Worm (Caenorhabditis elegans) whole organism, L4 larva: ENCODE measurements around the gene F23A7.3.

Source experiments
- D1046.2 ChIP-seq: fragments of 200-800 bp; sonication (Bioruptor generic); IDR thresholded peaks from 2 replicates; pipeline ENCODE4 v1.3.6; 2022; ENCODE audit warnings: missing genetic modification characterization, missing compliant biosample characterization
- F26F4.8 ChIP-seq: fragments of 200-800 bp; sonication (Bioruptor generic); conservative IDR thresholded peaks from 2 replicates; pipeline ENCODE4 v1.3.6; 2022; ENCODE audit warnings: missing genetic modification characterization, missing compliant biosample characterization
- F44E2.7 ChIP-seq: fragments of 200-800 bp; sonication (Bioruptor generic); IDR thresholded peaks from 2 replicates; pipeline ENCODE4 v2.1.2; 2022; ENCODE audit warnings: missing genetic modification characterization, missing compliant biosample characterization
- Y105C5A.15 ChIP-seq: fragments of 200-800 bp; sonication (Bioruptor generic); IDR thresholded peaks from 2 replicates; pipeline ENCODE4 v1.3.6; 2022; ENCODE audit warnings: missing genetic modification characterization, missing compliant biosample characterization
- ZK337.2 ChIP-seq: fragments of 200-800 bp; sonication (Bioruptor generic); IDR thresholded peaks from 2 replicates; pipeline ENCODE4 v1.3.6; 2022; ENCODE audit warnings: missing genetic modification reagents, missing genetic modification characterization, missing compliant biosample characterization
- aha-1 ChIP-seq: fragments of 150-350 bp; peaks from one replicate; lab custom pipeline; 2014; ENCODE audit warnings: missing biosample characterization, missing genetic modification characterization
- ama-1 ChIP-seq: fragments of 150-350 bp; optimal IDR thresholded peaks from 2 replicates; lab custom pipeline; 2014; ENCODE audit warnings: inconsistent platforms, mixed read lengths
- attf-4 ChIP-seq: sonication (generic microtip); optimal IDR thresholded peaks from 3 replicates; lab custom pipeline; 2017; ENCODE audit warnings: missing biosample characterization, missing genetic modification characterization
- ceh-28 ChIP-seq: fragments of 150-350 bp; optimal IDR thresholded peaks from 2 replicates; lab custom pipeline; 2014; ENCODE audit warnings: missing biosample characterization, missing genetic modification reagents, missing genetic modification characterization
- ceh-32 ChIP-seq: sonication (generic microtip); optimal IDR thresholded peaks from 2 replicates; lab custom pipeline; 2016; ENCODE audit warnings: mild to moderate bottlenecking, missing genetic modification characterization, missing compliant biosample characterization; ENCODE audit not compliant: poor library complexity
- ceh-62 ChIP-seq: sonication (generic microtip); optimal IDR thresholded peaks from 2 replicates; lab custom pipeline; 2017; ENCODE audit warnings: missing biosample characterization, missing genetic modification characterization
- ces-1 ChIP-seq: fragments of 150-350 bp; sonication (generic microtip); optimal IDR thresholded peaks from 4 replicates; lab custom pipeline; 2014; ENCODE audit warnings: missing biosample characterization, missing genetic modification reagents, missing genetic modification characterization
- cey-2 ChIP-seq: sonication (generic microtip); optimal IDR thresholded peaks from 3 replicates; lab custom pipeline; 2017; ENCODE audit warnings: missing genetic modification characterization, mild to moderate bottlenecking, missing compliant biosample characterization, antibody characterized with exemption, borderline replicate concordance; ENCODE audit not compliant: insufficient read depth
- ctbp-1 ChIP-seq: fragments of 200-800 bp; sonication (Bioruptor generic); IDR thresholded peaks from 2 replicates; pipeline ENCODE4 v1.3.6; 2022; ENCODE audit warnings: missing genetic modification reagents, missing genetic modification characterization, missing compliant biosample characterization
- dmd-6 ChIP-seq: fragments of 200-800 bp; sonication (Bioruptor generic); IDR thresholded peaks from 2 replicates; pipeline ENCODE4 v1.3.6; 2022; ENCODE audit warnings: missing genetic modification reagents, missing genetic modification characterization, missing compliant biosample characterization
- dmd-8 ChIP-seq: fragments of 200-800 bp; sonication (Bioruptor generic); IDR thresholded peaks from 2 replicates; pipeline ENCODE4 v1.3.6; 2022; ENCODE audit warnings: missing genetic modification characterization, missing compliant biosample characterization
- hif-1 ChIP-seq, 2 experiments: sonication (generic microtip); optimal IDR thresholded peaks; 2 replicates each; lab custom pipeline; 2016 to 2017; ENCODE audit warnings: missing compliant biosample characterization in 2 of 2, missing genetic modification characterization in 2 of 2, missing genetic modification reagents in 2 of 2, missing genotype in 2 of 2, mild to moderate bottlenecking in 1 of 2
- hmg-1.1 ChIP-seq: fragments of 200-800 bp; sonication (Bioruptor generic); IDR thresholded peaks from 2 replicates; pipeline ENCODE4 v1.3.6; 2022; ENCODE audit warnings: missing genetic modification reagents, missing genetic modification characterization, missing compliant biosample characterization
- jun-1 ChIP-seq: fragments of 150-350 bp; optimal IDR thresholded peaks from 2 replicates; lab custom pipeline; 2014; ENCODE audit warnings: missing biosample characterization, missing genetic modification reagents, missing genetic modification characterization
- lim-7 ChIP-seq: fragments of 200-800 bp; sonication (Bioruptor generic); IDR thresholded peaks from 2 replicates; pipeline ENCODE4 v1.3.6; 2022; ENCODE audit warnings: missing genetic modification characterization, missing compliant biosample characterization
- lin-1 ChIP-seq: fragments of 200-800 bp; sonication (Bioruptor generic); IDR thresholded peaks from 2 replicates; pipeline ENCODE4 v1.3.6; 2022; ENCODE audit warnings: missing genetic modification reagents, missing genetic modification characterization, missing compliant biosample characterization
- lin-39 ChIP-seq: fragments of 150-350 bp; optimal IDR thresholded peaks from 2 replicates; lab custom pipeline; 2014; ENCODE audit warnings: missing biosample characterization, missing genetic modification reagents, missing genetic modification characterization
- madf-5 ChIP-seq, 2 experiments: fragments of 200-800 bp; sonication (Bioruptor generic); IDR thresholded peaks; 2 replicates each; pipeline ENCODE4 v1.3.6; 2022; ENCODE audit warnings: missing compliant biosample characterization in 2 of 2, missing genetic modification characterization in 2 of 2
- madf-9 ChIP-seq: fragments of 200-800 bp; sonication (Bioruptor generic); conservative IDR thresholded peaks from 2 replicates; pipeline ENCODE4 v1.3.6; 2022; ENCODE audit warnings: missing genetic modification reagents, missing genetic modification characterization, missing compliant biosample characterization
- mdt-29 ChIP-seq: fragments of 200-800 bp; sonication (Bioruptor generic); IDR thresholded peaks from 2 replicates; pipeline ENCODE4 v1.3.6; 2022; ENCODE audit warnings: missing genetic modification reagents, missing genetic modification characterization, missing compliant biosample characterization
- mep-1 ChIP-seq: fragments of 150-350 bp; sonication (generic microtip); optimal IDR thresholded peaks from 3 replicates; lab custom pipeline; 2014; ENCODE audit warnings: missing biosample characterization, missing genetic modification characterization
- mxl-3 ChIP-seq: fragments of 200-800 bp; sonication (Bioruptor generic); optimal IDR thresholded peaks from 2 replicates; lab custom pipeline; 2018; ENCODE audit warnings: mild to moderate bottlenecking, missing genetic modification characterization, missing compliant biosample characterization
- nhr-10 ChIP-seq: fragments of 150-350 bp; optimal IDR thresholded peaks from 2 replicates; lab custom pipeline; 2014; ENCODE audit warnings: missing biosample characterization, missing genetic modification characterization
- nhr-102 ChIP-seq: sonication (generic microtip); optimal IDR thresholded peaks from 2 replicates; lab custom pipeline; 2016; ENCODE audit warnings: mild to moderate bottlenecking, missing genetic modification characterization, moderate library complexity, missing compliant biosample characterization
- nhr-111 ChIP-seq: fragments of 200-800 bp; sonication (Bioruptor generic); optimal IDR thresholded peaks from 2 replicates; lab custom pipeline; 2018; ENCODE audit warnings: mild to moderate bottlenecking, missing genetic modification characterization, missing compliant biosample characterization
- nhr-25 ChIP-seq: sonication (generic microtip); optimal IDR thresholded peaks from 2 replicates; lab custom pipeline; 2017; ENCODE audit warnings: missing genetic modification characterization, mild to moderate bottlenecking, missing compliant biosample characterization, antibody characterized with exemption, moderate library complexity, borderline replicate concordance; ENCODE audit not compliant: insufficient read depth
- nhr-41 ChIP-seq: fragments of 200-800 bp; sonication (Bioruptor generic); IDR thresholded peaks from 2 replicates; pipeline ENCODE4 v1.3.6; 2022; ENCODE audit warnings: missing genetic modification reagents, missing genetic modification characterization, missing compliant biosample characterization
- nhr-42 ChIP-seq: fragments of 200-800 bp; sonication (Bioruptor generic); IDR thresholded peaks from 2 replicates; pipeline ENCODE4 v1.3.6; 2022; ENCODE audit warnings: missing genetic modification characterization, missing compliant biosample characterization
- nhr-76 ChIP-seq: fragments of 150-350 bp; optimal IDR thresholded peaks from 2 replicates; lab custom pipeline; 2014; ENCODE audit warnings: missing biosample characterization, missing genetic modification characterization
- pha-4 ChIP-seq, 2 experiments: fragments of 150-350 bp in 1 of 2; fragments of 200-800 bp in 1 of 2; sonication (Bioruptor generic) in 1 of 2; IDR thresholded peaks in 1 of 2; optimal IDR thresholded peaks in 1 of 2; 2 replicates each; pipeline versions ENCODE4 v1.3.6 to Lab custom; 2014 to 2022; ENCODE audit warnings: missing genetic modification characterization in 2 of 2, missing genetic modification reagents in 2 of 2, missing biosample characterization in 1 of 2, missing compliant biosample characterization in 1 of 2
- php-3 ChIP-seq: fragments of 200-800 bp; sonication (Bioruptor generic); IDR thresholded peaks from 2 replicates; pipeline ENCODE4 v1.3.6; 2022; ENCODE audit warnings: missing genetic modification reagents, missing genetic modification characterization, missing compliant biosample characterization
- rbr-2 ChIP-seq: sonication (generic microtip); optimal IDR thresholded peaks from 2 replicates; lab custom pipeline; 2016; ENCODE audit warnings: missing genotype, missing genetic modification characterization, missing compliant biosample characterization
- sdz-12 ChIP-seq: fragments of 200-800 bp; sonication (Bioruptor generic); optimal IDR thresholded peaks from 2 replicates; lab custom pipeline; 2018; ENCODE audit warnings: mild to moderate bottlenecking, missing genetic modification characterization, missing compliant biosample characterization
- spr-3 ChIP-seq: fragments of 200-800 bp; sonication (Bioruptor generic); optimal IDR thresholded peaks from 2 replicates; lab custom pipeline; 2018; ENCODE audit warnings: mild to moderate bottlenecking, missing genetic modification characterization, missing compliant biosample characterization
- tra-1 ChIP-seq: fragments of 200-800 bp; sonication (Bioruptor generic); IDR thresholded peaks from 2 replicates; pipeline ENCODE4 v1.3.6; 2022; ENCODE audit warnings: missing genetic modification reagents, missing genetic modification characterization, missing compliant biosample characterization
- unc-39 ChIP-seq: sonication (generic microtip); optimal IDR thresholded peaks from 2 replicates; lab custom pipeline; 2017; ENCODE audit warnings: missing biosample characterization, missing genetic modification characterization
- unc-62 ChIP-seq, 3 experiments: fragments of 150-350 bp in 1 of 3; sonication (generic microtip); optimal IDR thresholded peaks in 2 of 3; peaks in 1 of 3; 1 replicate in 1 of 3; 2 replicates in 2 of 3; lab custom pipeline; 2014 to 2017; ENCODE audit warnings: missing biosample characterization in 3 of 3, missing genetic modification characterization in 3 of 3, missing genetic modification reagents in 3 of 3, missing genotype in 1 of 3
- vab-7 ChIP-seq: fragments of 200-800 bp; sonication (Bioruptor generic); IDR thresholded peaks from 2 replicates; pipeline ENCODE4 v1.3.6; 2022; ENCODE audit warnings: missing genetic modification reagents, missing genetic modification characterization, missing compliant biosample characterization
- zag-1 ChIP-seq: fragments of 150-350 bp; optimal IDR thresholded peaks from 2 replicates; lab custom pipeline; 2014; ENCODE audit warnings: missing biosample characterization, missing genetic modification characterization
- zfp-3 ChIP-seq: fragments of 200-800 bp; sonication (Bioruptor generic); conservative IDR thresholded peaks from 2 replicates; pipeline ENCODE4 v1.3.6; 2022; ENCODE audit warnings: missing genetic modification reagents, missing genetic modification characterization, missing compliant biosample characterization

Gene F23A7.3

ce11 chrX:16208667-16209066 lies 11.1 kb upstream of the F23A7.3 start (continued):
- peak; percentile 41; the same call in 1 of the 2 replicates for TF ChIP-seq nhr-41 (GFP tag; lab: Robert Waterston, UW)
- no peak for TF ChIP-seq mxl-3 (GFP tag; lab: Kevin White, UChicago)
- TF ChIP-seq, all 104 proteins: peak for 10

ce11 chrX:16209122-16209521 lies 10.7 kb upstream of the F23A7.3 start:
- TF ChIP-seq nhr-41 (GFP tag; lab: Robert Waterston, UW) (0 out of 2 replicates have a peak, but pooled peaks have one; percentile 9), unc-62 (GFP tag; optimal IDR thresholded peaks at IDR 0.05 in 1 of 2; lab: Kevin White, UChicago) (peak in 1 of 2 experiments; percentile 27), unc-62 (tag; optimal IDR thresholded peaks at IDR 0.05; lab: Kevin White, UChicago) (no peak), lim-7 (GFP tag; lab: Robert Waterston, UW) (peak; percentile 55), nhr-10 (tag; lab: Kevin White, UChicago) (no peak), ceh-62 (no peak)

- no peak for TF ChIP-seq lin-39 (tag; lab: Kevin White, UChicago)
- peak; percentile 8 for TF ChIP-seq nhr-25 (tag; lab: Kevin White, UChicago)
- TF ChIP-seq attf-4 (tag; lab: Kevin White, UChicago) = peak; percentile 17
- TF ChIP-seq cey-2 (tag; lab: Kevin White, UChicago) = peak; percentile 47
- peak; percentile 96 for TF ChIP-seq ctbp-1 (GFP tag; lab: Robert Waterston, UW)
- TF ChIP-seq mdt-29 (GFP tag; lab: Robert Waterston, UW) = peak; percentile 78
- TF ChIP-seq vab-7 = peak; percentile 97
- peak; percentile 89 for TF ChIP-seq dmd-6 (GFP tag; lab: Robert Waterston, UW)
- peak; percentile 90 for TF ChIP-seq lin-1
- no peak for TF ChIP-seq nhr-76
- peak; percentile 45 for TF ChIP-seq sdz-12 (GFP tag; lab: Kevin White, UChicago)
- peak; percentile 95 for TF ChIP-seq nhr-102 (tag; lab: Kevin White, UChicago)
- TF ChIP-seq hmg-1.1 (GFP tag; lab: Robert Waterston, UW) = peak; percentile 99
- TF ChIP-seq madf-5 (GFP tag; IDR thresholded peaks at IDR 0.05; lab: Robert Waterston, UW) = peak; percentile 86 to 94
- TF ChIP-seq zfp-3 = peak; percentile 85
- TF ChIP-seq pha-4 (GFP tag; IDR thresholded peaks at IDR 0.05; lab: Robert Waterston, UW) = peak; percentile 98
- no peak for TF ChIP-seq pha-4 (tag; optimal IDR thresholded peaks at IDR 0.05; lab: Kevin White, UChicago)
- peak; percentile 97 for TF ChIP-seq dmd-8 (GFP tag; lab: Robert Waterston, UW)
- peak in 1 of 2 experiments; percentile 48 for TF ChIP-seq hif-1 (tag; optimal IDR thresholded peaks at IDR 0.05; lab: Kevin White, UChicago)
- TF ChIP-seq ama-1 (lab: Kevin White, UChicago) = no peak
- peak; percentile 91 for TF ChIP-seq madf-9 (GFP tag; lab: Robert Waterston, UW)
- TF ChIP-seq php-3 = peak; percentile 79
- peak; percentile 94 for TF ChIP-seq nhr-42 (GFP tag; lab: Robert Waterston, UW)
- TF ChIP-seq jun-1 (tag; lab: Kevin White, UChicago) = peak; percentile 67
- peak; percentile 90 for TF ChIP-seq ZK337.2
- peak; percentile 66 for TF ChIP-seq nhr-111 (GFP tag; lab: Kevin White, UChicago)
- TF ChIP-seq rbr-2 (tag; lab: Kevin White, UChicago) = peak; percentile 92
- peak; percentile 30 for TF ChIP-seq zag-1 (tag; lab: Kevin White, UChicago)
- TF ChIP-seq F44E2.7 = peak; percentile 91
- no peak for TF ChIP-seq unc-39 (tag; lab: Kevin White, UChicago)
- peak; percentile 78 for TF ChIP-seq spr-3 (GFP tag; lab: Kevin White, UChicago)
- TF ChIP-seq mep-1 (tag; lab: Kevin White, UChicago) = peak; percentile 93
- TF ChIP-seq tra-1 (GFP tag; lab: Robert Waterston, UW) = peak; percentile 93
- TF ChIP-seq mxl-3 (GFP tag; lab: Kevin White, UChicago) = peak; percentile 75
- peak; percentile 99 for TF ChIP-seq aha-1 (tag; lab: Kevin White, UChicago)
- TF ChIP-seq ceh-28 = no peak
- peak; percentile 89 for TF ChIP-seq D1046.2 (GFP tag; lab: Robert Waterston, UW)
- TF ChIP-seq ces-1 (GFP tag; lab: Kevin White, UChicago) = peak; percentile 63
- peak; percentile 66 for TF ChIP-seq ceh-32 (tag; lab: Kevin White, UChicago)
- TF ChIP-seq Y105C5A.15 (GFP tag; lab: Robert Waterston, UW) = peak; percentile 96
- TF ChIP-seq F26F4.8 (GFP tag; lab: Robert Waterston, UW) = peak; percentile 91
Measured at ce11 chrX:16209660-16210059, 10.2 kb upstream of the F23A7.3 start.
